Worm (Caenorhabditis elegans): Measurements from ENCODE around the gene F01D4.8.

Gene F01D4.8

ce11 chrIV:10425129-10425528 lies 27.8 kb downstream of the F01D4.8 start:
- TF ChIP-seq klf-2 (GFP tag; conservative IDR thresholded peaks at IDR 0.05): no peak
- no peak for TF ChIP-seq flt-1 (GFP tag; IDR thresholded peaks at IDR 0.05)
- no peak for TF ChIP-seq cog-1 (tag; optimal IDR thresholded peaks at IDR 0.05)
- TF ChIP-seq tab-1 (GFP tag; IDR thresholded peaks at IDR 0.05): no peak
- TF ChIP-seq med-1 (GFP tag; optimal IDR thresholded peaks at IDR 0.05; ENCODE audit: insufficient read depth): no peak
- TF ChIP-seq ztf-29 (GFP tag; IDR thresholded peaks at IDR 0.05): no peak
- TF ChIP-seq T22C8.4 (GFP tag; IDR thresholded peaks at IDR 0.05): no peak
- no peak for TF ChIP-seq ref-1 (GFP tag; conservative IDR thresholded peaks at IDR 0.05)
- TF ChIP-seq ztf-23 (GFP tag; IDR thresholded peaks at IDR 0.05): no peak

DNA sequence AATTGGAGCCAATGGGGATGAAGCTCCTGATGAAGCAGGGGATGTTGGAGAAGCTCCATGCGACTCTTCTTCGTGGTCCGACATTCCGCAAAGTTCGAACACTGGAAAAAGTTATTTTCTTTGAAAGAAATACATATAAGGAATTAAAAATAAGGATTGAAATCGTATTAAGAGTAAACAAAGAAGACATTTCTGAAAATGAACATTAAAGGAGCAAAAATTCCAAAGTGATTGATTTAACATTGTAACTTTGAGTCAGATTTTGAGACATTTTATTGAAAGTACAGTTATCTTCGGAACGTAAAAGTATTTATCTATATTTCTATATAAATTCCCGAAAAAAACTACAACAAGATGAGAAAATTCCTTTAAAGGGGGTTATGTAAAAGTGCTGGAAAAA lies 28.4 kb downstream of the F01D4.8 start, which contains the start of gene F13B12.1:
Gene F13B12.1, minus strand, starts transcription at position 101 of the 400 bp plus-strand sequence.
- TF ChIP-seq klf-2 (GFP tag; conservative IDR thresholded peaks at IDR 0.05) (no peak), tab-1 (GFP tag; IDR thresholded peaks at IDR 0.05) (no peak), cog-1 (tag; optimal IDR thresholded peaks at IDR 0.05) (no peak), ref-1 (GFP tag; conservative IDR thresholded peaks at IDR 0.05) (no peak), T22C8.4 (GFP tag; IDR thresholded peaks at IDR 0.05) (no peak), flt-1 (GFP tag; IDR thresholded peaks at IDR 0.05) (no peak), ztf-29 (GFP tag; IDR thresholded peaks at IDR 0.05) (no peak), med-1 (GFP tag; optimal IDR thresholded peaks at IDR 0.05; ENCODE audit: insufficient read depth) (no peak), ztf-23 (GFP tag; IDR thresholded peaks at IDR 0.05) (no peak)

DNA sequence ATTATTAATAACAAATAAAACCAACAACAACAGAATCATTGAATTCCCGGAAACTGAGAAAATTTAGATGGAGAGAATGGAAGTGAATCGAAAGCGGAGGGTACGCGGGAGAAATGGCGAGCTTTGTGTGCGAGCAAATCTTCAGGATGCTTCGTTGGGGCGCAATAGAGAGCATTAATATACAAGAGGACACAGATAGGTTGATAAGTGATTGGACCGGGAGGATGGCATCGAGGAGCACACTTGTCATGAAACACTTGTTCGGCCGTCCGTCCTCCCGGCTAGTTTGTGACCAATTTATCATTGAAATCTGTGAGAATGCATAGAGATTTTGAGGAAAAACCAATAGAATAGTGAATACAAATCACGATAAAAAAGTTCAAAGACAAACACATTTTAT lies 30.7 kb downstream of the F01D4.8 start:
- TF ChIP-seq T22C8.4 (GFP tag; IDR thresholded peaks at IDR 0.05) (no peak), flt-1 (GFP tag; IDR thresholded peaks at IDR 0.05) (no peak), cog-1 (tag; optimal IDR thresholded peaks at IDR 0.05) (no peak), tab-1 (GFP tag; IDR thresholded peaks at IDR 0.05) (no peak), ztf-29 (GFP tag; IDR thresholded peaks at IDR 0.05) (no peak), med-1 (GFP tag; optimal IDR thresholded peaks at IDR 0.05; ENCODE audit: insufficient read depth) (no peak), ztf-23 (GFP tag; IDR thresholded peaks at IDR 0.05) (no peak), ref-1 (GFP tag; conservative IDR thresholded peaks at IDR 0.05) (no peak)

ce11 chrIV:10421256-10421655 lies 31.6 kb downstream of the F01D4.8 start:
- TF ChIP-seq flt-1 (GFP tag; IDR thresholded peaks at IDR 0.05) (no peak), tab-1 (GFP tag; IDR thresholded peaks at IDR 0.05) (no peak), ztf-23 (GFP tag; IDR thresholded peaks at IDR 0.05) (no peak), ref-1 (GFP tag; conservative IDR thresholded peaks at IDR 0.05) (no peak), ztf-29 (GFP tag; IDR thresholded peaks at IDR 0.05) (no peak)

DNA sequence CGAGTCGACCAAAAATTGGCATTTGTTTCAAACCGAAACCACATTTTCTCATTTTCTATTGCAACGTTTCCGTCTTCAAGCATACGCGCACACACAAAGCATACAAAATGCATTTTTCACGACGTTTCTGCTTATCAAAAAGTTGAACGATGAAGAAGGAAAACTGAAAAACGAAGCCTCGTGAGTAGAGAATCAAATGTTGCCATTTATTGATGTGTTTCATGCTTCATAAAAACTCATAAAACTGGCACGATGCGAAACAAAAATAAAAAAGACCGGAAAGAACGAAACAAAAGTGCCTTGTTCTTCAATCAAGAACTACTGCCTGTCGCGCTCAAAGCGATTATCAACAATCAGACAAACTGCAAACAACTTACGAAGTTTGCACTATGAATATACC lies 32.5 kb downstream of the F01D4.8 start:
- TF ChIP-seq cog-1 (tag; optimal IDR thresholded peaks at IDR 0.05): no peak
- no peak for TF ChIP-seq klf-2 (GFP tag; conservative IDR thresholded peaks at IDR 0.05)
- no peak for TF ChIP-seq ref-1 (GFP tag; conservative IDR thresholded peaks at IDR 0.05)
- TF ChIP-seq T22C8.4 (GFP tag; IDR thresholded peaks at IDR 0.05): no peak
- TF ChIP-seq flt-1 (GFP tag; IDR thresholded peaks at IDR 0.05): no peak
- TF ChIP-seq med-1 (GFP tag; optimal IDR thresholded peaks at IDR 0.05; ENCODE audit: insufficient read depth): no peak
- TF ChIP-seq ztf-23 (GFP tag; IDR thresholded peaks at IDR 0.05): no peak
- TF ChIP-seq tab-1 (GFP tag; IDR thresholded peaks at IDR 0.05): no peak
- no peak for TF ChIP-seq ztf-29 (GFP tag; IDR thresholded peaks at IDR 0.05)

DNA sequence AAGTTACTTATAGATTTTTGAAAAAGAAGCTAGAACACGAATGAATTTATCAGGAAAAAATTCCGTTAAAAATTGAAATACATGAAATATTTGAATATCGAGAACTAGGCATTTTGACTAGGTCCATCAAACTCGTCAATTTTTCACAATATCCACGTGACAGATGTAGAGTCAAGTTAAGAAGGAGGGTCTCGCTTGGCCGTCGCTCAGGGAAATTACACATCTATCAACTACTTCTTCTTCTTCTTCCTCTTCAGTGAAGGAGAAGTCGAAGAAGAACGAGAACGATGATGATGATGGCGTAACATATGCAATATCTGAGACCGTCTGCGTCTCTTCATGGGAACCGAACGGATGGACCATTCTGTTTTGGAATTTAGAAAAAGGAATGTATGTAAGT lies 33.0 kb downstream of the F01D4.8 start:
- no peak for TF ChIP-seq flt-1 (GFP tag; IDR thresholded peaks at IDR 0.05)
- no peak for TF ChIP-seq T22C8.4 (GFP tag; IDR thresholded peaks at IDR 0.05)
- no peak for TF ChIP-seq med-1 (GFP tag; optimal IDR thresholded peaks at IDR 0.05; ENCODE audit: insufficient read depth)
- TF ChIP-seq ref-1 (GFP tag; conservative IDR thresholded peaks at IDR 0.05): no peak
- no peak for TF ChIP-seq ztf-29 (GFP tag; IDR thresholded peaks at IDR 0.05)
- TF ChIP-seq cog-1 (tag; optimal IDR thresholded peaks at IDR 0.05): no peak
- no peak for TF ChIP-seq ztf-23 (GFP tag; IDR thresholded peaks at IDR 0.05)
- no peak for TF ChIP-seq tab-1 (GFP tag; IDR thresholded peaks at IDR 0.05)
- TF ChIP-seq klf-2 (GFP tag; conservative IDR thresholded peaks at IDR 0.05): no peak

- TF ChIP-seq ztf-29 (GFP tag; IDR thresholded peaks at IDR 0.05) (no peak), flt-1 (GFP tag; IDR thresholded peaks at IDR 0.05) (no peak), tab-1 (GFP tag; IDR thresholded peaks at IDR 0.05) (no peak)
Observed at ce11 chrIV:10417781-10418180, 35.1 kb downstream of the F01D4.8 start, which contains the start of gene F13B12.6. F13B12.6 (minus strand) TSS chrIV:10417881.

DNA sequence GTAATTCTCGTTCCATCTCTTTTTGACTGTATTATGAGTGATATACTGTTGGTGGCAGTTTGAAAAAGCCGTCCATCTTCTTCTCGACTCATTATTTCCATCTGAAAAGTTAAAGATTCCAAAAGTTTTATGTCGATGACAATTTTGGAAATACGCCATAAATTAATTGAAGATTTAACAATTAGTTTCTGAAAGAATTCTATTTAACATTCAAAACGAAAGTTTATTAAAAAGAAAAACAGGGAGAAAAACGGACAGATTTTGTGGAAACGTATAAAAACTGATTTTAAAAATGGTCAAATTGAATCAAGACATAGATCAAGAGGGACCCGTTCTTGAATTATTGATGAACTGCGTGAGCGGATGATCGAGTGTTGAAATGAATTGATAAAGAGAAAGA lies 39.1 kb downstream of the F01D4.8 start, which contains the start of gene R10H10.7:
Gene R10H10.7, minus strand, starts transcription at position 101 of the 400 bp plus-strand sequence.
- TF ChIP-seq ref-1 (GFP tag; conservative IDR thresholded peaks at IDR 0.05) (no peak), med-1 (GFP tag; optimal IDR thresholded peaks at IDR 0.05; ENCODE audit: insufficient read depth) (no peak), flt-1 (GFP tag; IDR thresholded peaks at IDR 0.05) (no peak), cog-1 (tag; optimal IDR thresholded peaks at IDR 0.05) (no peak), ztf-23 (GFP tag; IDR thresholded peaks at IDR 0.05) (no peak), T22C8.4 (GFP tag; IDR thresholded peaks at IDR 0.05) (no peak), ztf-29 (GFP tag; IDR thresholded peaks at IDR 0.05) (no peak), klf-2 (GFP tag; conservative IDR thresholded peaks at IDR 0.05) (no peak), tab-1 (GFP tag; IDR thresholded peaks at IDR 0.05) (no peak)

DNA sequence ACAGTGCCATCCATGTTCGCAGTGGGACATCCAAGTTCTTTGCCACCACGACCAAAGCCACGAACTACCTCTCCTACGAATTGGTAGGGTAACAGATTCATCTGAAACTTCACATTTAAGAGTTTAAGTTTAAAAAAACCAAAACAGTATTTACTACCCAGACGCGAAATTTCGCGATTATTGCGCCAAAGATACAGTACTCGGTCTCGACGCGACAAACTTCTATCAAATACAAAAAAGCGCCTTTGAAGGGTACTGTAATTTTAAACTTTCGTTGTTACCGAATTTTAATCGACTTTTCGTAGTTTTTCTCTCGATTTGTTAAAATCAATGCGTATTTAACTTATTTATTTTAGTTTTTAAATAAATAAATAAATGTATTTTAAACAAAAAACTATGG lies 43.5 kb downstream of the F01D4.8 start, which contains the start of gene rfk-1:
Gene rfk-1, minus strand, starts transcription at position 101 of the 400 bp plus-strand sequence.
- no peak for TF ChIP-seq ztf-23 (GFP tag; IDR thresholded peaks at IDR 0.05)
- TF ChIP-seq ztf-29 (GFP tag; IDR thresholded peaks at IDR 0.05): no peak
- TF ChIP-seq klf-2 (GFP tag; conservative IDR thresholded peaks at IDR 0.05): no peak
- no peak for TF ChIP-seq med-1 (GFP tag; optimal IDR thresholded peaks at IDR 0.05; ENCODE audit: insufficient read depth)
- TF ChIP-seq T22C8.4 (GFP tag; IDR thresholded peaks at IDR 0.05): no peak
- TF ChIP-seq cog-1 (tag; optimal IDR thresholded peaks at IDR 0.05): no peak

Data from whole organism, midembryonic.